Worm (Caenorhabditis elegans) whole organism, late embryonic: Measurements from ENCODE around the gene F59D12.3.

Source experiments
- ceh-2 ChIP-seq: sonication (generic microtip); optimal IDR thresholded peaks from 2 replicates; lab custom pipeline; 2016; ENCODE audit warnings: missing genotype, missing genetic modification characterization, missing compliant biosample characterization
- ceh-30 ChIP-seq: fragments of 150-350 bp; optimal IDR thresholded peaks from 2 replicates; lab custom pipeline; 2014; ENCODE audit warnings: missing biosample characterization, missing genetic modification characterization
- ceh-9 ChIP-seq: sonication (generic microtip); optimal IDR thresholded peaks from 2 replicates; lab custom pipeline; 2016; ENCODE audit warnings: mild to moderate bottlenecking, missing genetic modification characterization, inconsistent platforms, missing compliant biosample characterization
- elt-4 ChIP-seq: sonication (generic microtip); optimal IDR thresholded peaks from 2 replicates; lab custom pipeline; 2016; ENCODE audit warnings: missing genetic modification characterization, missing compliant biosample characterization
- hlh-6 ChIP-seq: sonication (generic microtip); optimal IDR thresholded peaks from 2 replicates; lab custom pipeline; 2016; ENCODE audit warnings: missing genotype, missing genetic modification characterization, missing compliant biosample characterization
- tbx-2 ChIP-seq: sonication (generic microtip); optimal IDR thresholded peaks from 2 replicates; lab custom pipeline; 2016; ENCODE audit warnings: missing genetic modification characterization, missing compliant biosample characterization
- unc-55 ChIP-seq: sonication (generic microtip); optimal IDR thresholded peaks from 2 replicates; lab custom pipeline; 2017; ENCODE audit warnings: missing biosample characterization, missing genetic modification reagents, missing genetic modification characterization

DNA sequence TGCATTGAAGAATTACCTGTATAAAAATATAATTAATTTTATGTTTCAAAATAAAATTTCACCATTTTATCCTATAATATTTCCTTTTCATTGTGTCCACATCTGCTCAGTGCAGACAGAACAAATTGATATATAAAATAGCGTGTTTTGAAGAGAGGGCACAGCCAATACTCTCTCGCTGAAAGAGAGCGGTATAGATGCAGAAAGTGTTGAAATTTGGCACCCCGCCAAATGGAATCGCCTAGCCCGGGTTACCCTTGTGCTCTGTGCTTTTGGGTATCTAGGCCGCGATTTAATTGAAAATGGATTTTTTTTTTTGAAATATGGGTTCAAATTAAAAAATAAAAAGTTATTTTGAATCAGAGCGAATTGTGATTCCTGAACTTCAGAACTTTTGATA, 33.6 kb downstream of the F59D12.3 start:
- TF ChIP-seq hlh-6 (tag; lab: Kevin White, UChicago) (no peak), ceh-2 (no peak), tbx-2 (tag; lab: Kevin White, UChicago) (no peak), ceh-30 (tag; lab: Kevin White, UChicago) (no peak), elt-4 (tag; lab: Kevin White, UChicago) (no peak), unc-55 (GFP tag; lab: Kevin White, UChicago) (no peak), ceh-9 (tag; lab: Kevin White, UChicago) (no peak)
